Fruit fly (Drosophila melanogaster) whole organism, embryonic: Measurements from ENCODE around the gene glob1.

Experiments
- Blimp-1 ChIP-seq: fragments of 200-800 bp; sonication (Bioruptor generic); optimal IDR thresholded peaks from 3 replicates; lab custom pipeline; 2018; ENCODE audit warnings: missing biosample characterization, missing genetic modification characterization, mild to moderate bottlenecking, moderate library complexity, missing genetic modification reagents
- CG10147 ChIP-seq: fragments of 200-800 bp; sonication (Bioruptor generic); optimal IDR thresholded peaks from 2 replicates; lab custom pipeline; 2019; ENCODE audit warnings: missing biosample characterization, mild to moderate bottlenecking, missing genetic modification characterization, moderate library complexity
- CG11696 ChIP-seq: fragments of 200-800 bp; sonication (Bioruptor generic); IDR thresholded peaks from 2 replicates; pipeline ENCODE4 v1.3.6; 2022; ENCODE audit warnings: missing biosample characterization, missing genetic modification characterization
- CG13123 ChIP-seq: fragments of 200-800 bp; sonication (Bioruptor generic); optimal IDR thresholded peaks from 2 replicates; lab custom pipeline; 2016; ENCODE audit warnings: missing biosample characterization, missing genetic modification characterization
- CG13894 ChIP-seq: fragments of 200-800 bp; sonication (Bioruptor generic); optimal IDR thresholded peaks from 3 replicates; lab custom pipeline; 2018; ENCODE audit warnings: missing biosample characterization, mild to moderate bottlenecking, missing genetic modification characterization, moderate library complexity
- CG14667 ChIP-seq: fragments of 200-800 bp; sonication (Bioruptor generic); IDR thresholded peaks from 2 replicates; pipeline ENCODE4 v1.3.6; 2022; ENCODE audit warnings: missing biosample characterization, missing genetic modification characterization
- CG1529 ChIP-seq: fragments of 200-800 bp; sonication (Bioruptor generic); optimal IDR thresholded peaks from 3 replicates; lab custom pipeline; 2018; ENCODE audit warnings: missing biosample characterization, missing genetic modification characterization
- CG17802 ChIP-seq: fragments of 200-800 bp; sonication (Bioruptor generic); optimal IDR thresholded peaks from 2 replicates; lab custom pipeline; 2018; ENCODE audit warnings: missing biosample characterization, mild to moderate bottlenecking, missing genetic modification characterization, moderate library complexity
- CG18619 ChIP-seq: fragments of 200-800 bp; sonication (Bioruptor generic); optimal IDR thresholded peaks from 3 replicates; lab custom pipeline; 2017; ENCODE audit warnings: missing biosample characterization, mild to moderate bottlenecking, missing genetic modification characterization
- CG2712 ChIP-seq: fragments of 200-800 bp; optimal IDR thresholded peaks from 3 replicates; lab custom pipeline; 2019; ENCODE audit warnings: missing biosample characterization, mild to moderate bottlenecking, missing genetic modification characterization, moderate library complexity
- CG30020 ChIP-seq: fragments of 200-800 bp; optimal IDR thresholded peaks from 2 replicates; lab custom pipeline; 2019; ENCODE audit warnings: missing biosample characterization, mild to moderate bottlenecking, missing genetic modification characterization, moderate library complexity
- CG30403 ChIP-seq: fragments of 200-800 bp; sonication (Bioruptor generic); optimal IDR thresholded peaks from 3 replicates; lab custom pipeline; 2016; ENCODE audit warnings: missing biosample characterization, missing genetic modification characterization
- CG3065 ChIP-seq: fragments of 200-800 bp; sonication (Bioruptor generic); optimal IDR thresholded peaks from 2 replicates; lab custom pipeline; 2016; ENCODE audit warnings: missing biosample characterization, missing genetic modification characterization
- CG31224 ChIP-seq: fragments of 200-800 bp; sonication (Bioruptor generic); IDR thresholded peaks from 2 replicates; pipeline ENCODE4 v1.3.6; 2022; ENCODE audit warnings: missing biosample characterization, missing genetic modification characterization
- CG34224 ChIP-seq: fragments of 200-800 bp; sonication (Bioruptor generic); IDR thresholded peaks from 3 replicates; pipeline ENCODE4 v1.3.6; 2022; ENCODE audit warnings: missing biosample characterization, missing genetic modification characterization; ENCODE audit not compliant: partially characterized antibody
- CG5953 ChIP-seq: fragments of 200-800 bp; sonication (Bioruptor generic); IDR thresholded peaks from 2 replicates; pipeline ENCODE4 v1.3.6; 2022; ENCODE audit warnings: missing biosample characterization, missing genetic modification characterization
- CG7357 ChIP-seq: fragments of 200-800 bp; sonication (Bioruptor generic); IDR thresholded peaks from 3 replicates; pipeline ENCODE4 v1.3.6; 2022; ENCODE audit warnings: missing biosample characterization, missing genetic modification characterization
- CG7987 ChIP-seq: fragments of 200-800 bp; sonication (Bioruptor generic); optimal IDR thresholded peaks from 2 replicates; lab custom pipeline; 2018; ENCODE audit warnings: missing biosample characterization, mild to moderate bottlenecking, missing genetic modification characterization, moderate library complexity
- CG8290 ChIP-seq, 3 experiments: fragments of 200-800 bp; sonication (Bioruptor generic); optimal IDR thresholded peaks; 2 replicates each; lab custom pipeline; 2016 to 2019; ENCODE audit warnings: missing biosample characterization in 3 of 3, missing genetic modification characterization in 3 of 3, mild to moderate bottlenecking in 2 of 3, moderate library complexity in 1 of 3
- CG8359 ChIP-seq: fragments of 200-800 bp; sonication (Bioruptor generic); optimal IDR thresholded peaks from 2 replicates; lab custom pipeline; 2017; ENCODE audit warnings: missing biosample characterization, mild to moderate bottlenecking, missing genetic modification characterization, borderline replicate concordance
- CG9437 ChIP-seq: fragments of 200-800 bp; sonication (Bioruptor generic); optimal IDR thresholded peaks from 2 replicates; lab custom pipeline; 2018; ENCODE audit warnings: missing biosample characterization, mild to moderate bottlenecking, missing genetic modification characterization
- CG9817 ChIP-seq: fragments of 200-800 bp; sonication (Bioruptor generic); optimal IDR thresholded peaks from 2 replicates; lab custom pipeline; 2018; ENCODE audit warnings: missing biosample characterization, mild to moderate bottlenecking, missing genetic modification characterization, moderate library complexity
- Dip3 ChIP-seq: fragments of 200-800 bp; sonication (Bioruptor generic); optimal IDR thresholded peaks from 3 replicates; lab custom pipeline; 2016; ENCODE audit warnings: missing biosample characterization, missing genetic modification characterization
- Dll ChIP-seq: fragments of 200-800 bp; sonication (Bioruptor generic); IDR thresholded peaks from 4 replicates; pipeline ENCODE4 v1.3.6; 2022; ENCODE audit warnings: missing biosample characterization, missing genetic modification characterization; ENCODE audit not compliant: partially characterized antibody
- Ets65A ChIP-seq: fragments of 200-800 bp; sonication (Bioruptor generic); peaks from one replicate; lab custom pipeline; 2016; ENCODE audit warnings: missing biosample characterization, missing genetic modification characterization
- HLH54F ChIP-seq: fragments of 200-800 bp; sonication (Bioruptor generic); optimal IDR thresholded peaks from 3 replicates; lab custom pipeline; 2016; ENCODE audit warnings: missing biosample characterization, missing genetic modification characterization
- Lpt ChIP-seq: fragments of >200 bp; optimal IDR thresholded peaks from 2 replicates; lab custom pipeline; 2018; ENCODE audit warnings: missing biosample characterization, missing genetic modification characterization
- Nf-YA ChIP-seq: fragments of 200-800 bp; sonication (Bioruptor generic); IDR thresholded peaks from 2 replicates; pipeline ENCODE4 v1.3.6; 2022; ENCODE audit warnings: missing biosample characterization, missing genetic modification characterization
- Sox100B ChIP-seq: fragments of 200-800 bp; sonication (Bioruptor generic); optimal IDR thresholded peaks from 3 replicates; lab custom pipeline; 2018; ENCODE audit warnings: missing biosample characterization, mild to moderate bottlenecking, missing genetic modification characterization
- chn ChIP-seq: fragments of 200-800 bp; sonication (Bioruptor generic); optimal IDR thresholded peaks from 2 replicates; lab custom pipeline; 2016; ENCODE audit warnings: missing biosample characterization, missing genetic modification characterization
- dmrt11E ChIP-seq: fragments of 200-800 bp; sonication (Bioruptor generic); optimal IDR thresholded peaks from 3 replicates; lab custom pipeline; 2018; ENCODE audit warnings: missing biosample characterization, mild to moderate bottlenecking, missing genetic modification characterization, moderate library complexity
- ems ChIP-seq: fragments of 200-800 bp; sonication (Bioruptor generic); optimal IDR thresholded peaks from 3 replicates; lab custom pipeline; 2016; ENCODE audit warnings: missing biosample characterization, missing genetic modification characterization
- exex ChIP-seq: fragments of 200-800 bp; sonication (Bioruptor generic); optimal IDR thresholded peaks from 4 replicates; lab custom pipeline; 2018; ENCODE audit warnings: missing biosample characterization, mild to moderate bottlenecking, missing genetic modification characterization, moderate library complexity
- fd3F ChIP-seq: fragments of 200-800 bp; sonication (Bioruptor generic); optimal IDR thresholded peaks from 2 replicates; lab custom pipeline; 2018; ENCODE audit warnings: missing biosample characterization, mild to moderate bottlenecking, missing genetic modification characterization, moderate library complexity
- ftz-f1 ChIP-seq: fragments of 200-800 bp; sonication (Bioruptor generic); optimal IDR thresholded peaks from 2 replicates; lab custom pipeline; 2016; ENCODE audit warnings: missing biosample characterization, missing genetic modification characterization
- fu2 ChIP-seq: fragments of 200-800 bp; sonication (Bioruptor generic); optimal IDR thresholded peaks from 2 replicates; lab custom pipeline; 2016; ENCODE audit warnings: missing biosample characterization, missing genetic modification characterization
- ham ChIP-seq: fragments of 200-800 bp; sonication (Bioruptor generic); IDR thresholded peaks from 2 replicates; pipeline ENCODE4 v1.3.6; 2022; ENCODE audit warnings: missing biosample characterization, missing genetic modification characterization
- hb ChIP-seq: fragments of 200-800 bp; sonication (Bioruptor generic); IDR thresholded peaks from 3 replicates; pipeline ENCODE4 v1.3.6; 2022; ENCODE audit warnings: missing biosample characterization, missing genetic modification characterization; ENCODE audit not compliant: partially characterized antibody
- jigr1 ChIP-seq: fragments of 200-800 bp; sonication (Bioruptor generic); IDR thresholded peaks from 3 replicates; pipeline ENCODE4 v1.3.6; 2022; ENCODE audit warnings: missing biosample characterization, missing genetic modification characterization
- knrl ChIP-seq: fragments of 200-800 bp; sonication (Bioruptor generic); IDR thresholded peaks from 3 replicates; pipeline ENCODE4 v1.3.6; 2022; ENCODE audit warnings: missing biosample characterization, missing genetic modification characterization; ENCODE audit not compliant: partially characterized antibody
- mirr ChIP-seq: fragments of 200-800 bp; sonication (Bioruptor generic); optimal IDR thresholded peaks from 3 replicates; lab custom pipeline; 2018; ENCODE audit warnings: missing biosample characterization, mild to moderate bottlenecking, missing genetic modification characterization
- nmo ChIP-seq: fragments of 200-800 bp; sonication (Bioruptor generic); optimal IDR thresholded peaks from 2 replicates; lab custom pipeline; 2018; ENCODE audit warnings: missing biosample characterization, mild to moderate bottlenecking, missing genetic modification characterization, moderate library complexity
- odd ChIP-seq: fragments of 200-800 bp; sonication (Bioruptor generic); optimal IDR thresholded peaks from 2 replicates; lab custom pipeline; 2017; ENCODE audit warnings: missing biosample characterization, mild to moderate bottlenecking, missing genetic modification characterization
- onecut ChIP-seq: fragments of 200-800 bp; sonication (Bioruptor generic); IDR thresholded peaks from 2 replicates; pipeline ENCODE4 v1.3.6; 2022; ENCODE audit warnings: missing biosample characterization, missing genetic modification characterization
- pan ChIP-seq, 4 experiments: fragments of >200 bp in 3 of 4; fragments of 200-800 bp in 1 of 4; sonication (Bioruptor generic) in 1 of 4; optimal IDR thresholded peaks in 3 of 4; IDR thresholded peaks in 1 of 4; 2 replicates each; pipeline versions ENCODE4 v1.3.6 to Lab custom; 2017 to 2022; ENCODE audit warnings: missing biosample characterization in 2 of 4, missing genetic modification characterization in 2 of 4, mixed read lengths in 1 of 4
- pb ChIP-seq: fragments of 200-800 bp; sonication (Bioruptor generic); optimal IDR thresholded peaks from 3 replicates; lab custom pipeline; 2016; ENCODE audit warnings: missing biosample characterization, missing genetic modification characterization
- psq ChIP-seq: fragments of 200-800 bp; sonication (Bioruptor generic); optimal IDR thresholded peaks from 2 replicates; lab custom pipeline; 2017; ENCODE audit warnings: missing biosample characterization, missing genetic modification characterization
- sima ChIP-seq: fragments of 200-800 bp; sonication (Bioruptor generic); optimal IDR thresholded peaks from 2 replicates; lab custom pipeline; 2016; ENCODE audit warnings: missing biosample characterization, missing genetic modification characterization

glob1 gene

DNA sequence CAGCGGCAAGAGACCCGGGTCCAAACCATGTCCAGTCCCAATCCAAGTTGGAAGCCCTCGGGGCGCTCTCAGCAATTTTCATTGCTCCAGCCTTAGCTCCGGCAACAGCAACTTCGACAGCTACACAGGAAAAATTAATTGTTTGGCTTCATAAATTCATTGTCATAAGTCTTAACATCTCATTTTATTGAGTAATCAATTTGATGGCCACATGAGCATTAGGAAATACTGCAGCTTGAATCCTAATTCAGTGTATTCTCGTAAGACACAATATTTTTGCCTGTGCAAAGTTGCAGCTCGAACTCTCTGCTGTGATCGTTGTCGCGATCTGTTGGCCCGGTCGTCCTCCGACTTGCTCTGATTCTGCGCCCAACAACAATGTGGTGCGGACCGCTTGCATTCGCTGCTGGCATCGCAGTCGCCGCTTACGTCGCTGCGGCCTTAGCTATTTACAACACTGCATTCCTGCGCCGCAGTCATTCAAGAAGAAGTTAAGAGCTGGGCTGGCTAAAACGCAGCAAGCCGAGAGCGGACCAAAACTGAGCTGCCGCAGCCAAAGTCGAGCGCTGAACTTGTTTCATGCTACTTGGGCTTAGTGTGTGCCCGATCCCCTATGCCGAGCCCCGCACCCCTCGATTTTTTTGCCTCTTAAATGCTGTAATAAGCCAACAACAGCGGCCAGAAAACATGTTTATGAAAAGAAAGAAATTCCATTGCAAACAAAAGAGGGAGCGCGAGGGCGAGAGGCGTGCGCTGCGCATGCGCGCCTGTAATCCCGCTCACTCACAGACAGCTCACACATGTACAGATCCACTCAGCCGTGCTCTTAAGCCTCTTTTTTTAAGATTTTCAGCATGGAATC lies 15.2 kb upstream of the glob1 start (continued):
- TF ChIP-seq CG18619 (GFP tag; lab: Kevin White, UChicago) (no peak), Nf-YA (GFP tag; lab: Robert Waterston, UW) (no peak), CG17802 (no peak), fd3F (GFP tag; lab: Kevin White, UChicago) (no peak), pan (optimal IDR thresholded peaks at IDR 0.05; lab: Kevin White, UChicago) (no peak), pan (GFP tag; optimal IDR thresholded peaks at IDR 0.05 in 1 of 2, IDR thresholded peaks at IDR 0.05 in 1 of 2) (peak in 1 of 2 experiments; percentile 23), hb (GFP tag; lab: Robert Waterston, UW) (no peak), Dll (GFP tag; lab: Robert Waterston, UW) (0 out of 4 replicates have a peak, but pooled peaks have one; percentile 26), dmrt11E (tag; lab: Kevin White, UChicago) (peak; percentile 68), CG5953 (GFP tag; lab: Robert Waterston, UW) (no peak), ftz-f1 (GFP tag; lab: Kevin White, UChicago) (no peak), CG9437 (GFP tag; lab: Kevin White, UChicago) (no peak), CG7987 (no peak), ham (GFP tag; lab: Robert Waterston, UW) (no peak), CG11696 (GFP tag; lab: Robert Waterston, UW) (no peak), ems (no peak), Sox100B (GFP tag; lab: Kevin White, UChicago) (no peak), mirr (GFP tag; lab: Kevin White, UChicago) (no peak), HLH54F (GFP tag; lab: Kevin White, UChicago) (no peak), CG2712 (tag; lab: Kevin White, UChicago) (no peak), Ets65A (GFP tag; lab: Kevin White, UChicago) (peak; percentile 72), nmo (GFP tag; lab: Kevin White, UChicago) (peak; percentile 9), sima (no peak), jigr1 (no peak), odd (no peak), CG13894 (tag; lab: Kevin White, UChicago) (no peak), chn (GFP tag; lab: Kevin White, UChicago) (no peak), CG8359 (GFP tag; lab: Kevin White, UChicago) (no peak), CG30403 (GFP tag; lab: Kevin White, UChicago) (no peak), Lpt (GFP tag; lab: Kevin White, UChicago) (no peak), CG8290 (GFP tag; optimal IDR thresholded peaks at IDR 0.05; lab: Kevin White, UChicago) (no peak), CG8290 (tag; optimal IDR thresholded peaks at IDR 0.05; lab: Kevin White, UChicago) (no peak), onecut (GFP tag; lab: Robert Waterston, UW) (no peak), fu2 (no peak), pb (GFP tag; lab: Kevin White, UChicago) (no peak), CG14667 (GFP tag; lab: Robert Waterston, UW) (no peak), CG1529 (GFP tag; lab: Kevin White, UChicago) (peak; percentile 19), CG7357 (GFP tag; lab: Robert Waterston, UW) (no peak), CG10147 (GFP tag; lab: Kevin White, UChicago) (no peak), Blimp-1 (no peak), knrl (GFP tag; lab: Robert Waterston, UW) (no peak), CG9817 (no peak), CG31224 (GFP tag; lab: Robert Waterston, UW) (0 out of 2 replicates have a peak, but pooled peaks have one; percentile 20), CG30020 (tag; lab: Kevin White, UChicago) (no peak), CG3065 (no peak), CG13123 (GFP tag; lab: Kevin White, UChicago) (no peak), exex (no peak), psq (GFP tag; lab: Kevin White, UChicago) (no peak), Dip3 (GFP tag; lab: Kevin White, UChicago) (no peak), CG34224 (GFP tag; lab: Robert Waterston, UW) (0 out of 3 replicates have a peak, but pooled peaks have one; percentile 15)
